Fruit fly (Drosophila melanogaster) whole organism, embryonic: Measurements from ENCODE around the gene CG14903.

ENCODE experiments used
- CG11093 ChIP-seq: fragments of 200-800 bp; sonication (Bioruptor generic); IDR thresholded peaks from 3 replicates; pipeline ENCODE4 v1.3.6; 2022; ENCODE audit warnings: missing biosample characterization, missing genetic modification characterization
- CG11696 ChIP-seq: fragments of 200-800 bp; sonication (Bioruptor generic); IDR thresholded peaks from 2 replicates; pipeline ENCODE4 v1.3.6; 2022; ENCODE audit warnings: missing biosample characterization, missing genetic modification characterization
- CG1603 ChIP-seq: fragments of 200-800 bp; sonication (Bioruptor generic); optimal IDR thresholded peaks from 2 replicates; lab custom pipeline; 2019; ENCODE audit warnings: missing biosample characterization, mild to moderate bottlenecking, missing genetic modification characterization, moderate library complexity
- CG18011 ChIP-seq: fragments of 200-800 bp; sonication (Bioruptor generic); optimal IDR thresholded peaks from 2 replicates; lab custom pipeline; 2017; ENCODE audit warnings: missing biosample characterization, missing genetic modification characterization, mild to moderate bottlenecking, moderate library complexity, missing genotype
- CG18476 ChIP-seq: fragments of 200-800 bp; sonication (Bioruptor generic); optimal IDR thresholded peaks from 2 replicates; lab custom pipeline; 2016; ENCODE audit warnings: missing biosample characterization, mild to moderate bottlenecking, missing genetic modification characterization
- CG2712 ChIP-seq: fragments of 200-800 bp; optimal IDR thresholded peaks from 3 replicates; lab custom pipeline; 2019; ENCODE audit warnings: missing biosample characterization, mild to moderate bottlenecking, missing genetic modification characterization, moderate library complexity
- CG42726 ChIP-seq: fragments of 200-800 bp; sonication (Bioruptor generic); IDR thresholded peaks from 2 replicates; pipeline ENCODE4 v1.3.6; 2022; ENCODE audit warnings: missing biosample characterization, missing genetic modification characterization; ENCODE audit not compliant: partially characterized antibody
- CG5245 ChIP-seq: fragments of 200-800 bp; sonication (Bioruptor generic); optimal IDR thresholded peaks from 3 replicates; lab custom pipeline; 2016; ENCODE audit warnings: missing biosample characterization, missing genetic modification characterization
- CG6654 ChIP-seq: fragments of 200-800 bp; sonication (Bioruptor generic); optimal IDR thresholded peaks from 2 replicates; lab custom pipeline; 2017; ENCODE audit warnings: missing biosample characterization, mild to moderate bottlenecking, missing genetic modification characterization
- CG6765 ChIP-seq: fragments of 200-800 bp; sonication (Bioruptor generic); optimal IDR thresholded peaks from 3 replicates; lab custom pipeline; 2017; ENCODE audit warnings: missing biosample characterization, mild to moderate bottlenecking, missing genetic modification characterization
- CG7357 ChIP-seq: fragments of 200-800 bp; sonication (Bioruptor generic); IDR thresholded peaks from 3 replicates; pipeline ENCODE4 v1.3.6; 2022; ENCODE audit warnings: missing biosample characterization, missing genetic modification characterization
- CoRest ChIP-seq: fragments of 200-800 bp; sonication (Bioruptor generic); optimal IDR thresholded peaks from 3 replicates; lab custom pipeline; 2018; ENCODE audit warnings: missing biosample characterization, mild to moderate bottlenecking, missing genetic modification characterization, moderate library complexity
- CrebB ChIP-seq: fragments of 200-800 bp; sonication (Bioruptor generic); optimal IDR thresholded peaks from 3 replicates; lab custom pipeline; 2018; ENCODE audit warnings: missing biosample characterization, mild to moderate bottlenecking, missing genetic modification characterization
- D19A ChIP-seq: fragments of 200-800 bp; optimal IDR thresholded peaks from 3 replicates; lab custom pipeline; 2019; ENCODE audit warnings: missing biosample characterization, mild to moderate bottlenecking, missing genetic modification characterization, moderate library complexity
- Dbx ChIP-seq: fragments of 200-800 bp; sonication (Bioruptor generic); IDR thresholded peaks from 3 replicates; pipeline ENCODE4 v1.3.6; 2022; ENCODE audit warnings: missing biosample characterization, missing genetic modification characterization
- ERR ChIP-seq: fragments of 200-800 bp; sonication (Bioruptor generic); optimal IDR thresholded peaks from 2 replicates; lab custom pipeline; 2016; ENCODE audit warnings: missing biosample characterization, missing genetic modification characterization
- Jarid2 ChIP-seq: fragments of 200-800 bp; sonication (Bioruptor generic); optimal IDR thresholded peaks from 3 replicates; lab custom pipeline; 2017; ENCODE audit warnings: mild to moderate bottlenecking, missing biosample characterization, missing genetic modification reagents, missing genetic modification characterization
- Meics ChIP-seq: fragments of 200-800 bp; sonication (Bioruptor generic); optimal IDR thresholded peaks from 2 replicates; lab custom pipeline; 2017; ENCODE audit warnings: missing biosample characterization, mild to moderate bottlenecking, missing genetic modification characterization
- Pdp1 ChIP-seq, 2 experiments: fragments of 200-800 bp; sonication (Bioruptor generic); optimal IDR thresholded peaks; 3 replicates each; lab custom pipeline; 2016; ENCODE audit warnings: missing biosample characterization in 2 of 2, missing genetic modification characterization in 2 of 2, mild to moderate bottlenecking in 1 of 2, moderate library complexity in 1 of 2
- Sry-β ChIP-seq: fragments of 200-800 bp; sonication (Bioruptor generic); optimal IDR thresholded peaks from 2 replicates; lab custom pipeline; 2018; ENCODE audit warnings: missing biosample characterization, mild to moderate bottlenecking, missing genetic modification characterization, moderate library complexity
- Ssrp ChIP-seq: fragments of 200-800 bp; sonication (Bioruptor generic); optimal IDR thresholded peaks from 2 replicates; lab custom pipeline; 2018; ENCODE audit warnings: missing biosample characterization, mild to moderate bottlenecking, missing genetic modification characterization, moderate library complexity
- Tbp ChIP-seq: fragments of >200 bp; optimal IDR thresholded peaks from 2 replicates; lab custom pipeline; 2018; ENCODE audit warnings: missing biosample characterization, missing genetic modification characterization
- Vsx1 ChIP-seq: fragments of 200-800 bp; sonication (Bioruptor generic); optimal IDR thresholded peaks from 2 replicates; lab custom pipeline; 2017; ENCODE audit warnings: missing biosample characterization, mild to moderate bottlenecking, missing genetic modification characterization, missing genetic modification reagents
- Xrp1 ChIP-seq: fragments of 200-800 bp; sonication (Bioruptor generic); IDR thresholded peaks from 2 replicates; pipeline ENCODE4 v1.3.6; 2022; ENCODE audit warnings: missing biosample characterization, missing genetic modification characterization
- caup ChIP-seq: fragments of 200-800 bp; sonication (Bioruptor generic); optimal IDR thresholded peaks from 3 replicates; lab custom pipeline; 2017; ENCODE audit warnings: missing biosample characterization, mild to moderate bottlenecking, missing genetic modification characterization, moderate library complexity; ENCODE audit not compliant: severe bottlenecking
- chif ChIP-seq, 2 experiments: fragments of 200-800 bp; sonication (Bioruptor generic); optimal IDR thresholded peaks; 3 replicates each; lab custom pipeline; 2016; ENCODE audit warnings: missing biosample characterization in 2 of 2, missing genetic modification characterization in 2 of 2
- chinmo ChIP-seq: fragments of 200-800 bp; sonication (Bioruptor generic); IDR thresholded peaks from 4 replicates; pipeline ENCODE4 v1.3.6; 2022; ENCODE audit warnings: missing biosample characterization, missing genetic modification characterization; ENCODE audit not compliant: partially characterized antibody
- crol ChIP-seq: fragments of 200-800 bp; sonication (Bioruptor generic); IDR thresholded peaks from 2 replicates; pipeline ENCODE4 v1.3.6; 2022; ENCODE audit warnings: missing biosample characterization, missing genetic modification characterization
- dati ChIP-seq: fragments of 200-800 bp; sonication (Bioruptor generic); IDR thresholded peaks from 2 replicates; pipeline ENCODE4 v1.3.6; 2022; ENCODE audit warnings: missing biosample characterization, missing genetic modification characterization
- ftz-f1 ChIP-seq: fragments of 200-800 bp; sonication (Bioruptor generic); optimal IDR thresholded peaks from 2 replicates; lab custom pipeline; 2016; ENCODE audit warnings: missing biosample characterization, missing genetic modification characterization
- gcm2 ChIP-seq: fragments of 200-800 bp; sonication (Bioruptor generic); optimal IDR thresholded peaks from 2 replicates; lab custom pipeline; 2016; ENCODE audit warnings: missing biosample characterization, missing genetic modification characterization
- gem ChIP-seq: fragments of 200-800 bp; sonication (Bioruptor generic); optimal IDR thresholded peaks from 2 replicates; lab custom pipeline; 2019; ENCODE audit warnings: missing biosample characterization, mild to moderate bottlenecking, missing genetic modification characterization, moderate library complexity
- grn ChIP-seq: fragments of 200-800 bp; sonication (Bioruptor generic); optimal IDR thresholded peaks from 3 replicates; lab custom pipeline; 2017; ENCODE audit warnings: missing biosample characterization, missing genetic modification characterization
- klu ChIP-seq: fragments of 200-800 bp; sonication (Bioruptor generic); IDR thresholded peaks from 2 replicates; pipeline ENCODE4 v1.3.6; 2022; ENCODE audit warnings: missing biosample characterization, missing genetic modification characterization
- lola ChIP-seq, 3 experiments: fragments of >200 bp in 2 of 3; fragments of 200-800 bp in 1 of 3; sonication (Bioruptor generic) in 1 of 3; optimal IDR thresholded peaks; 2 replicates each; lab custom pipeline; 2017 to 2019; ENCODE audit warnings: missing biosample characterization in 3 of 3, missing genetic modification characterization in 3 of 3, mild to moderate bottlenecking in 1 of 3, moderate library complexity in 1 of 3
- lov ChIP-seq, 2 experiments: fragments of 200-800 bp in 1 of 2; fragments of >200 bp in 1 of 2; sonication (Bioruptor generic) in 1 of 2; IDR thresholded peaks in 1 of 2; optimal IDR thresholded peaks in 1 of 2; 2 replicates in 1 of 2; 3 replicates in 1 of 2; pipeline versions ENCODE4 v1.3.6 to Lab custom; 2017 to 2022; ENCODE audit warnings: missing biosample characterization in 1 of 2, missing genetic modification characterization in 1 of 2
- nerfin-2 ChIP-seq: fragments of 200-800 bp; sonication (Bioruptor generic); IDR thresholded peaks from 2 replicates; pipeline ENCODE4 v1.3.6; 2022; ENCODE audit warnings: missing biosample characterization, missing genetic modification characterization; ENCODE audit not compliant: partially characterized antibody
- org-1 ChIP-seq: fragments of 200-800 bp; sonication (Bioruptor generic); optimal IDR thresholded peaks from 2 replicates; lab custom pipeline; 2017; ENCODE audit warnings: missing biosample characterization, missing genetic modification characterization
- peb ChIP-seq: fragments of 200-800 bp; sonication (Bioruptor generic); IDR thresholded peaks from 2 replicates; pipeline ENCODE4 v1.3.6; 2022; ENCODE audit warnings: missing biosample characterization, missing genetic modification characterization
- pho ChIP-seq: fragments of 200-800 bp; sonication (Bioruptor generic); optimal IDR thresholded peaks from 2 replicates; lab custom pipeline; 2016; ENCODE audit warnings: missing biosample characterization, missing genetic modification characterization
- scrt ChIP-seq: fragments of 200-800 bp; sonication (Bioruptor generic); optimal IDR thresholded peaks from 2 replicates; lab custom pipeline; 2018; ENCODE audit warnings: missing biosample characterization, mild to moderate bottlenecking, missing genetic modification characterization, moderate library complexity
- slp2 ChIP-seq: fragments of 200-800 bp; sonication (Bioruptor generic); optimal IDR thresholded peaks from 2 replicates; lab custom pipeline; 2016; ENCODE audit warnings: missing biosample characterization, missing genetic modification characterization
- tll ChIP-seq, 2 experiments: fragments of 200-800 bp in 1 of 2; fragments of >200 bp in 1 of 2; sonication (Bioruptor generic) in 1 of 2; optimal IDR thresholded peaks; 2 replicates each; lab custom pipeline; 2017 to 2019; ENCODE audit warnings: missing biosample characterization in 2 of 2, missing genetic modification characterization in 2 of 2, mild to moderate bottlenecking in 1 of 2, moderate library complexity in 1 of 2
- usp ChIP-seq: fragments of >200 bp; optimal IDR thresholded peaks from 2 replicates; lab custom pipeline; 2017; ENCODE audit warnings: missing biosample characterization, missing genetic modification characterization
- vvl ChIP-seq: fragments of 200-800 bp; sonication (Bioruptor generic); IDR thresholded peaks from 2 replicates; pipeline ENCODE4 v1.3.6; 2022; ENCODE audit warnings: missing biosample characterization, missing genetic modification characterization

Gene CG14903

DNA sequence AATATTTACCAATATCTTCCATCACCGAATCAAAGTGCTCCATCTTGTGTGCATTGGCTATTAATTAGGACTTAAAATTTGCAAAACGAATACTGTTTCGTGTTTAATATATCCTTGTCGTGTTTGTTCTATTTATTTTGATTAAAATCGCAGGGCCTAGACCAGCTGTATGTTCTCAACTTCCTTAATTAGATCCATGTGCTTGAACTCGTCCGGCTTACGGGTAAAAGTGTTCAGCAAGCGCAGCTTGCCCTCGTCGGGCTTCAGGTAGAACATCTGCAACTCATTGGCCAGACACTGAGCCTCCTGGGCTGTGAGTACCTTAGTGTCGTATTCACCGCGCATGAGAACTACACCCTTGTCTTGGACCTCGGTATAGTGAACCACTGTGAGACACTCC is 39.7 kb upstream of the CG14903 start, which contains the start of gene CG12783 (continued):
- TF ChIP-seq CG5245 (GFP tag; lab: Kevin White, UChicago), result no peak
- no peak for TF ChIP-seq CG11696 (GFP tag; lab: Robert Waterston, UW)
- no peak for TF ChIP-seq CG1603 (tag; lab: Kevin White, UChicago)
- TF ChIP-seq Xrp1, result no peak
- TF ChIP-seq usp (GFP tag; lab: Kevin White, UChicago), result no peak

DNA sequence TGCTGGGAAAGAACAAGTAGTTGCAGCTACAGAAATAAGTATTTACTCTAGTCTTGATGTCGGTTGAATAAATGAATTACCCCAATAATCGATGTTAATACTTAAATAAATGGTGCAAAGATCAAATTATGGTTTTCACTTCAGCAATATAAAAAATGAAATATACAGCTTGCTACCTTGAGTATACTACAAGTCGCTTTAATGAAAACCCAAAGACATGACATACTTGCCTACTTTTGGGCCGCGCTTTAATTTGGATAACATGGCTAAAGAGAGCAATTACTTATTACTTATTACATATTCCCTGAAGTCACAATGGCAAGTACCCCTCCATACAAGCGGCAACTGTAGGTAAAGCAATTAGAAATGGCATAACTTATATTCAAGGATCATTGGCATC is 37.7 kb upstream of the CG14903 start:
- no peak for TF ChIP-seq ERR (GFP tag; lab: Kevin White, UChicago)
- TF ChIP-seq ftz-f1 (GFP tag; lab: Kevin White, UChicago), result no peak
- TF ChIP-seq Dbx (GFP tag; lab: Robert Waterston, UW), result no peak
- TF ChIP-seq CG2712 (tag; lab: Kevin White, UChicago), result peak; percentile 33

DNA sequence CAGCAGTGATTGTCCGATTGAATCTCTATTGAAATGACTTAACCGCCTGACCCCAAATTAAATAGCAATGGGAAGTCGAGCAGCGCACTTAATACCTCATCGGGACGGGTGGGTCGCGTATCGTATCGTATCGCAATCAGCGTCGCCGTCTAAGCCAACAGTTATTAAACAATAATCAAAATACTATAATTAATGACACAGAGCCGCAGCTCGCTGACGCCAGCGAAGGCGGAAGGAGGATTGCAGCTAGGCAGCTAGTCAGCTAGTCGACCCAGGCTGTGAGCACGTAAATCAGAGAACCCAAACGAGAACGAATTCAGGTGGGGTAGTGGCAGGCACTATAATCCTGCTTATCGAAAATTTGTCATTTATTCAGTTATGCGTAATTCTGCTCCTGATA is 35.4 kb upstream of the CG14903 start, which contains the start of gene NPF:
NPF (plus strand) TSS at position 301 of the 400 bp plus-strand sequence.
- TF ChIP-seq CG18476 (no peak), nerfin-2 (GFP tag; lab: Robert Waterston, UW) (no peak), CG6765 (GFP tag; lab: Kevin White, UChicago) (no peak), dati (GFP tag; lab: Robert Waterston, UW) (no peak), pho (no peak), gcm2 (GFP tag; lab: Kevin White, UChicago) (no peak), CG42726 (no peak), Vsx1 (GFP tag; lab: Kevin White, UChicago) (no peak), lola (GFP tag; optimal IDR thresholded peaks at IDR 0.05; lab: Kevin White, UChicago) (no peak), D19A (no peak), CG18011 (GFP tag; lab: Kevin White, UChicago) (no peak), Ssrp (no peak), grn (GFP tag; lab: Kevin White, UChicago) (no peak), Sry-β (GFP tag; lab: Kevin White, UChicago) (no peak), CoRest (tag; lab: Kevin White, UChicago) (no peak), klu (no peak), caup (GFP tag; lab: Kevin White, UChicago) (no peak), org-1 (no peak), peb (GFP tag; lab: Robert Waterston, UW) (no peak), Tbp (GFP tag; lab: Kevin White, UChicago) (no peak)

DNA sequence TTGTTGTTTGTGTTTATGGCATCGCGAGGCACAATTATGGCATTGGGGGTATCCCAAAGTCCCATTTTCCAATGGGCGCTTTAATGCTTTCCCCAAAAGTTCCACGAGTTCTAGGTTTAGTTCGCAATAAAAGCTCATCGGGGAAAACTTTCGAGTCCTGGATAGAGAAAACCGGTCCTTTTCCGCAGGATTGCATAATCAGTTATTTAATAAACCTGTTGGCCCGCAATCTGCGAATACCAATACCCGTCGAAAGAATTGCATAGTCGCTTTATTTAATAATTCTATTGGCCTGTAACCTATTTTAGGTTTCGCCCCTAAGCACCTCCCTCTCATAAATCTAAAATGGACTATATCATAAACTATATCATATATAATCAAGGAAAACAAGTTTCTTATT is 32.4 kb upstream of the CG14903 start:
- TF ChIP-seq crol (GFP tag; lab: Robert Waterston, UW), result no peak
- TF ChIP-seq scrt, result peak; percentile 75
- peak in 1 of 2 experiments; percentile 92 for TF ChIP-seq Pdp1 (GFP tag; optimal IDR thresholded peaks at IDR 0.05; lab: Kevin White, UChicago)

DNA sequence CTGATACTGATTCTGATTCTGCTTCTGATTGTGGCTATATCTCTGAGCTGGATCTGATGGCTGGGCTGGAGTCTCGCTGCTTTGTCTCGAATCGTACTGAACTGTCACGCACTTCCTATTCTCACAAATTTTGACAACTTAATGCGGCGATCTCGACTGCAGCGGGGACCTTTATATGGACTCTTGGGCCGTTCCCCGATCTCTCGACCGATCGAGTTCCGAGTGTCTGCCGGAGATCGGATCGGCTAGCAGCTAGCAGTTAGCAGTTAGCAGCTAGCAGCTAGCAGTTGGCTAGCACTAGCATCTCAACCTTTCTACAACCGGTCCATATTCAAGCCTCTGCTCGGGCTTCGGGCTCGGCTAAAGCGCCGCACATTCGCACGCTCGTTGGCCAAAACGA is 31.2 kb upstream of the CG14903 start, which contains the start of gene CG10345:
CG10345 (minus strand) TSS at position 147 of the 400 bp plus-strand sequence.
- TF ChIP-seq tll (GFP tag; optimal IDR thresholded peaks at IDR 0.05; lab: Kevin White, UChicago) (no peak), chif (GFP tag; optimal IDR thresholded peaks at IDR 0.05; lab: Kevin White, UChicago) (no peak), lov (optimal IDR thresholded peaks at IDR 0.05; lab: Kevin White, UChicago) (no peak), lov (GFP tag; IDR thresholded peaks at IDR 0.05; lab: Robert Waterston, UW) (no peak), Vsx1 (GFP tag; lab: Kevin White, UChicago) (no peak), Meics (GFP tag; lab: Kevin White, UChicago) (no peak), slp2 (no peak), vvl (GFP tag; lab: Robert Waterston, UW) (no peak), CG11093 (GFP tag; lab: Robert Waterston, UW) (no peak), CG6654 (GFP tag; lab: Kevin White, UChicago) (no peak), CrebB (no peak), chinmo (GFP tag; lab: Robert Waterston, UW) (0 out of 4 replicates have a peak, but pooled peaks have one; percentile 39), Jarid2 (GFP tag; lab: Kevin White, UChicago) (no peak), gem (no peak), CG7357 (GFP tag; lab: Robert Waterston, UW) (no peak)
